Worm (Caenorhabditis elegans) whole organism, L3 larva: ENCODE data around the gene Y43F4A.4.

ENCODE experiments used
- daf-12 ChIP-seq: fragments of 150-350 bp; optimal IDR thresholded peaks from 2 replicates; lab custom pipeline; 2014; ENCODE audit warnings: missing biosample characterization, missing genetic modification reagents, missing genetic modification characterization
- egl-27 ChIP-seq: sonication (generic microtip); optimal IDR thresholded peaks from 4 replicates; lab custom pipeline; 2017; ENCODE audit warnings: missing biosample characterization, missing genetic modification reagents, missing genetic modification characterization
- fos-1 ChIP-seq: fragments of 150-350 bp; optimal IDR thresholded peaks from 2 replicates; lab custom pipeline; 2014; ENCODE audit warnings: missing biosample characterization, missing genetic modification characterization
- lin-39 ChIP-seq: fragments of 150-350 bp; optimal IDR thresholded peaks from 2 replicates; lab custom pipeline; 2018; ENCODE audit warnings: missing biosample characterization, missing genetic modification reagents, missing genetic modification characterization
- nhr-28 ChIP-seq: fragments of 150-350 bp; optimal IDR thresholded peaks from 2 replicates; lab custom pipeline; 2014; ENCODE audit warnings: missing biosample characterization, missing genetic modification characterization
- sea-2 ChIP-seq: fragments of 150-350 bp; sonication (generic microtip); optimal IDR thresholded peaks from 4 replicates; lab custom pipeline; 2014; ENCODE audit warnings: missing biosample characterization, missing genetic modification reagents, missing genetic modification characterization
- snpc-4 ChIP-seq: fragments of 150-350 bp; optimal IDR thresholded peaks from 2 replicates; lab custom pipeline; 2014; ENCODE audit warnings: missing biosample characterization, missing genetic modification characterization
- unc-39 ChIP-seq: sonication (generic microtip); optimal IDR thresholded peaks from 4 replicates; lab custom pipeline; 2017; ENCODE audit warnings: missing biosample characterization, missing genetic modification characterization
- zag-1 ChIP-seq: fragments of 150-350 bp; optimal IDR thresholded peaks from 2 replicates; lab custom pipeline; 2014; ENCODE audit warnings: missing biosample characterization, missing genetic modification characterization
- ztf-4 ChIP-seq: fragments of 150-350 bp; optimal IDR thresholded peaks from 2 replicates; lab custom pipeline; 2014; ENCODE audit warnings: missing biosample characterization, missing genetic modification characterization

ce11 chrIII:13213111-13213510 is 32.3 kb upstream of the Y43F4A.4 start:
- TF ChIP-seq nhr-28 (tag; lab: Kevin White, UChicago) = no peak
- no peak for TF ChIP-seq snpc-4 (tag; lab: Kevin White, UChicago)
- TF ChIP-seq egl-27 (tag; lab: Kevin White, UChicago) = no peak
- TF ChIP-seq daf-12 (tag; lab: Kevin White, UChicago) = no peak
- TF ChIP-seq fos-1 (tag; lab: Kevin White, UChicago) = no peak
- no peak for TF ChIP-seq unc-39
- TF ChIP-seq zag-1 (tag; lab: Kevin White, UChicago) = no peak
- no peak for TF ChIP-seq lin-39
- no peak for TF ChIP-seq sea-2 (GFP tag; lab: Kevin White, UChicago)
- no peak for TF ChIP-seq ztf-4 (tag; lab: Kevin White, UChicago)
